Worm (Caenorhabditis elegans) whole organism, L1 larva: ENCODE data around the gene C35B1.9.

Experiments
- aha-1 ChIP-seq: fragments of 150-350 bp; optimal IDR thresholded peaks from 2 replicates; lab custom pipeline; 2014; ENCODE audit warnings: missing biosample characterization, missing genetic modification characterization
- alr-1 ChIP-seq: fragments of 200-800 bp; sonication (Bioruptor generic); optimal IDR thresholded peaks from 2 replicates; lab custom pipeline; 2018; ENCODE audit warnings: borderline replicate concordance, mild to moderate bottlenecking, missing genetic modification characterization, missing compliant biosample characterization
- aly-2 ChIP-seq: fragments of 150-350 bp; optimal IDR thresholded peaks from 2 replicates; lab custom pipeline; 2014; ENCODE audit warnings: missing biosample characterization, missing genetic modification characterization
- ceh-63 ChIP-seq: fragments of 200-800 bp; sonication (Bioruptor generic); optimal IDR thresholded peaks from 2 replicates; lab custom pipeline; 2018; ENCODE audit warnings: mild to moderate bottlenecking, missing genetic modification characterization, missing compliant biosample characterization
- ceh-8 ChIP-seq: fragments of 200-800 bp; sonication (Bioruptor generic); optimal IDR thresholded peaks from 2 replicates; lab custom pipeline; 2018; ENCODE audit warnings: mild to moderate bottlenecking, missing genetic modification characterization, moderate library complexity, missing compliant biosample characterization
- ceh-82 ChIP-seq, 3 experiments: fragments of 150-350 bp in 1 of 3; sonication (generic microtip) in 2 of 3; optimal IDR thresholded peaks; 2 replicates each; lab custom pipeline; 2014 to 2017; ENCODE audit warnings: missing biosample characterization in 3 of 3, missing genetic modification characterization in 3 of 3
- dpl-1 ChIP-seq, 3 experiments: fragments of 150-350 bp in 2 of 3; sonication (generic microtip) in 1 of 3; optimal IDR thresholded peaks; 2 replicates each; lab custom pipeline; 2014 to 2017; ENCODE audit warnings: missing biosample characterization in 3 of 3, missing genetic modification characterization in 3 of 3, missing genetic modification reagents in 3 of 3
- dsc-1 ChIP-seq: sonication (generic microtip); optimal IDR thresholded peaks from 2 replicates; lab custom pipeline; 2016; ENCODE audit warnings: mild to moderate bottlenecking, missing genetic modification characterization, missing compliant biosample characterization
- efl-1 ChIP-seq, 4 experiments: fragments of 150-350 bp; optimal IDR thresholded peaks in 3 of 4; peaks in 1 of 4; 1 replicate in 1 of 4; 2 replicates in 3 of 4; lab custom pipeline; 2014; ENCODE audit warnings: missing biosample characterization in 2 of 4, missing genetic modification characterization in 2 of 4, missing genetic modification reagents in 2 of 4
- egl-27 ChIP-seq, 2 experiments: fragments of 150-350 bp in 1 of 2; sonication (generic microtip); optimal IDR thresholded peaks; 3 replicates each; lab custom pipeline; 2017 to 2018; ENCODE audit warnings: missing biosample characterization in 2 of 2, missing genetic modification characterization in 2 of 2, missing genetic modification reagents in 2 of 2
- elt-2 ChIP-seq: sonication (generic microtip); optimal IDR thresholded peaks from 2 replicates; lab custom pipeline; 2016; ENCODE audit warnings: missing genetic modification characterization, mild to moderate bottlenecking, inconsistent platforms, missing compliant biosample characterization, missing genetic modification reagents
- elt-3 ChIP-seq, 6 experiments: fragments of 150-350 bp in 1 of 6; sonication (generic microtip); optimal IDR thresholded peaks; 2 replicates each; lab custom pipeline; 2017 to 2018; ENCODE audit warnings: missing biosample characterization in 6 of 6, missing genetic modification characterization in 6 of 6, inconsistent platforms in 1 of 6
- ets-5 ChIP-seq: fragments of 200-800 bp; sonication (Bioruptor generic); IDR thresholded peaks from 2 replicates; pipeline ENCODE4 v1.3.6; 2022; ENCODE audit warnings: missing genetic modification characterization, missing compliant biosample characterization
- fkh-10 ChIP-seq: sonication (generic microtip); optimal IDR thresholded peaks from 2 replicates; lab custom pipeline; 2017; ENCODE audit warnings: missing biosample characterization, missing genetic modification reagents, missing genetic modification characterization
- fkh-4 ChIP-seq: sonication (generic microtip); optimal IDR thresholded peaks from 2 replicates; lab custom pipeline; 2016; ENCODE audit warnings: missing compliant biosample characterization, missing genetic modification characterization, borderline replicate concordance
- fkh-8 ChIP-seq: sonication (generic microtip); optimal IDR thresholded peaks from 2 replicates; lab custom pipeline; 2016; ENCODE audit warnings: mild to moderate bottlenecking, missing genetic modification characterization, missing compliant biosample characterization
- fos-1 ChIP-seq: fragments of 150-350 bp; optimal IDR thresholded peaks from 2 replicates; lab custom pipeline; 2014; ENCODE audit warnings: missing biosample characterization, missing genetic modification characterization
- hlh-4 ChIP-seq: sonication (generic microtip); optimal IDR thresholded peaks from 2 replicates; lab custom pipeline; 2016; ENCODE audit warnings: mild to moderate bottlenecking, missing genetic modification characterization, missing compliant biosample characterization
- hpl-2 ChIP-seq: fragments of 150-350 bp; optimal IDR thresholded peaks from 2 replicates; lab custom pipeline; 2014; ENCODE audit warnings: missing biosample characterization, missing genetic modification reagents, missing genetic modification characterization
- isw-1 ChIP-seq: fragments of 200-800 bp; sonication (Bioruptor generic); IDR thresholded peaks from 2 replicates; pipeline ENCODE4 v1.3.6; 2022; ENCODE audit warnings: missing genetic modification characterization, missing compliant biosample characterization
- lin-13 ChIP-seq: fragments of 150-350 bp; optimal IDR thresholded peaks from 2 replicates; lab custom pipeline; 2014; ENCODE audit warnings: missing biosample characterization, missing genetic modification reagents, missing genetic modification characterization
- lin-15B ChIP-seq: fragments of 150-350 bp; sonication (generic microtip); optimal IDR thresholded peaks from 3 replicates; lab custom pipeline; 2014; ENCODE audit warnings: missing biosample characterization, missing genetic modification characterization
- lin-35 ChIP-seq, 2 experiments: fragments of 150-350 bp; optimal IDR thresholded peaks; 2 replicates each; lab custom pipeline; 2014; ENCODE audit warnings: missing biosample characterization in 2 of 2, missing genetic modification characterization in 2 of 2, missing genetic modification reagents in 2 of 2
- lin-39 ChIP-seq: fragments of 150-350 bp; optimal IDR thresholded peaks from 2 replicates; lab custom pipeline; 2014; ENCODE audit warnings: missing biosample characterization, missing genetic modification reagents, missing genetic modification characterization
- lsy-2 ChIP-seq, 2 experiments: fragments of 150-350 bp; optimal IDR thresholded peaks; 2 replicates each; lab custom pipeline; 2014; ENCODE audit warnings: missing biosample characterization in 2 of 2, missing genetic modification characterization in 2 of 2
- mef-2 ChIP-seq: fragments of 150-350 bp; optimal IDR thresholded peaks from 2 replicates; lab custom pipeline; 2014; ENCODE audit warnings: missing biosample characterization, missing genetic modification characterization
- mep-1 ChIP-seq: fragments of 150-350 bp; optimal IDR thresholded peaks from 2 replicates; lab custom pipeline; 2014; ENCODE audit warnings: missing biosample characterization, missing genetic modification characterization
- nhr-11 ChIP-seq: fragments of 150-350 bp; optimal IDR thresholded peaks from 2 replicates; lab custom pipeline; 2014; ENCODE audit warnings: missing biosample characterization, missing genetic modification characterization
- nhr-19 ChIP-seq: fragments of 200-800 bp; sonication (Bioruptor generic); conservative IDR thresholded peaks from 2 replicates; pipeline ENCODE4 v1.3.6; 2022; ENCODE audit warnings: missing genetic modification characterization, missing compliant biosample characterization
- nhr-28 ChIP-seq: fragments of 150-350 bp; optimal IDR thresholded peaks from 2 replicates; lab custom pipeline; 2014; ENCODE audit warnings: missing biosample characterization, missing genetic modification characterization
- nhr-47 ChIP-seq: sonication (generic microtip); optimal IDR thresholded peaks from 2 replicates; lab custom pipeline; 2016; ENCODE audit warnings: mild to moderate bottlenecking, missing genetic modification characterization, moderate library complexity, missing compliant biosample characterization
- nhr-71 ChIP-seq: sonication (generic microtip); optimal IDR thresholded peaks from 2 replicates; lab custom pipeline; 2016; ENCODE audit warnings: mild to moderate bottlenecking, missing genetic modification characterization, moderate library complexity, missing compliant biosample characterization
- pag-3 ChIP-seq: sonication (generic microtip); optimal IDR thresholded peaks from 2 replicates; lab custom pipeline; 2017; ENCODE audit warnings: missing genetic modification characterization, mild to moderate bottlenecking, missing compliant biosample characterization, antibody characterized with exemption, borderline replicate concordance; ENCODE audit not compliant: insufficient read depth
- pqm-1 ChIP-seq: sonication (generic microtip); optimal IDR thresholded peaks from 3 replicates; lab custom pipeline; 2017; ENCODE audit warnings: missing biosample characterization, missing genetic modification characterization
- snu-23 ChIP-seq: sonication (generic microtip); optimal IDR thresholded peaks from 2 replicates; lab custom pipeline; 2016; ENCODE audit warnings: missing genetic modification characterization, missing compliant biosample characterization
- sox-4 ChIP-seq: sonication (generic microtip); optimal IDR thresholded peaks from 2 replicates; lab custom pipeline; 2016; ENCODE audit warnings: missing genetic modification characterization, missing compliant biosample characterization
- swsn-7 ChIP-seq: sonication (generic microtip); optimal IDR thresholded peaks from 2 replicates; lab custom pipeline; 2016; ENCODE audit warnings: missing genetic modification characterization, missing compliant biosample characterization
- tlp-1 ChIP-seq: fragments of 150-350 bp; optimal IDR thresholded peaks from 2 replicates; lab custom pipeline; 2014; ENCODE audit warnings: missing biosample characterization, missing genetic modification characterization
- unc-30 ChIP-seq: sonication (generic microtip); optimal IDR thresholded peaks from 2 replicates; lab custom pipeline; 2017; ENCODE audit warnings: missing biosample characterization, missing genetic modification characterization
- unc-62 ChIP-seq: fragments of 150-350 bp; optimal IDR thresholded peaks from 2 replicates; lab custom pipeline; 2014; ENCODE audit warnings: missing biosample characterization, missing genetic modification reagents, missing genetic modification characterization
- xbp-1 ChIP-seq: sonication (generic microtip); optimal IDR thresholded peaks from 2 replicates; lab custom pipeline; 2016; ENCODE audit warnings: missing genetic modification characterization, missing compliant biosample characterization
- zag-1 ChIP-seq: fragments of 150-350 bp; optimal IDR thresholded peaks from 2 replicates; lab custom pipeline; 2014; ENCODE audit warnings: missing biosample characterization, missing genetic modification characterization
- ztf-11 ChIP-seq, 2 experiments: sonication (generic microtip); optimal IDR thresholded peaks; 2 replicates each; lab custom pipeline; 2016 to 2017; ENCODE audit warnings: missing genetic modification characterization in 2 of 2, missing biosample characterization in 1 of 2, missing compliant biosample characterization in 1 of 2
- ztf-4 ChIP-seq: fragments of 150-350 bp; optimal IDR thresholded peaks from 2 replicates; lab custom pipeline; 2014; ENCODE audit warnings: missing biosample characterization, missing genetic modification characterization

The C35B1.9 gene

ce11 chrIV:4042274-4042673 is 38.5 kb downstream of the C35B1.9 start, which contains the start of gene cdc-73 (continued):
- TF ChIP-seq ets-5 (GFP tag; lab: Robert Waterston, UW) (no peak), fkh-8 (tag; lab: Kevin White, UChicago) (peak; percentile 15), nhr-47 (peak; percentile 73), fkh-4 (tag; lab: Kevin White, UChicago) (peak; percentile 53), nhr-28 (tag; lab: Kevin White, UChicago) (no peak), mep-1 (tag; lab: Kevin White, UChicago) (peak; percentile 64), sox-4 (peak; percentile 50), pag-3 (tag; lab: Kevin White, UChicago) (no peak), unc-62 (GFP tag; lab: Kevin White, UChicago) (no peak), nhr-19 (GFP tag; lab: Robert Waterston, UW) (peak; percentile 46), ztf-4 (tag; lab: Kevin White, UChicago) (no peak), ceh-82 (tag; optimal IDR thresholded peaks at IDR 0.05; lab: Kevin White, UChicago) (peak; percentile 22 to 58 (median 25)), ceh-63 (GFP tag; lab: Kevin White, UChicago) (no peak), fos-1 (peak; percentile 12), zag-1 (tag; lab: Kevin White, UChicago) (no peak), hlh-4 (tag; lab: Kevin White, UChicago) (no peak), aly-2 (no peak), xbp-1 (tag; lab: Kevin White, UChicago) (peak; percentile 54), ceh-8 (GFP tag; lab: Kevin White, UChicago) (no peak), snu-23 (peak; percentile 63), efl-1 (optimal IDR thresholded peaks at IDR 0.05; lab: Kevin White, UChicago) (peak; percentile 93 to 94), efl-1 (GFP tag; optimal IDR thresholded peaks at IDR 0.05 in 1 of 2; lab: Kevin White, UChicago) (peak; percentile 92 to 99), elt-3 (tag; optimal IDR thresholded peaks at IDR 0.05; lab: Kevin White, UChicago) (peak in 1 of 6 experiments; percentile 39), lin-15B (tag; lab: Kevin White, UChicago) (peak; percentile 25), elt-2 (tag; lab: Kevin White, UChicago) (no peak), fkh-10 (GFP tag; lab: Kevin White, UChicago) (no peak), nhr-11 (tag; lab: Kevin White, UChicago) (no peak), alr-1 (tag; lab: Kevin White, UChicago) (no peak), lin-13 (GFP tag; lab: Kevin White, UChicago) (peak; percentile 1), lin-35 (GFP tag; optimal IDR thresholded peaks at IDR 0.05; lab: Kevin White, UChicago) (peak; percentile 94), hpl-2 (no peak), dsc-1 (tag; lab: Kevin White, UChicago) (peak; percentile 63)
- TF ChIP-seq, all 84 proteins: peak for 36

ce11 chrIV:4041006-4041405 is 39.7 kb downstream of the C35B1.9 start:
- no peak for TF ChIP-seq efl-1 (optimal IDR thresholded peaks at IDR 0.05; lab: Kevin White, UChicago)
- TF ChIP-seq efl-1 (GFP tag; optimal IDR thresholded peaks at IDR 0.05 in 1 of 2; lab: Kevin White, UChicago), result peak in 1 of 2 experiments; percentile 72
- TF ChIP-seq lin-39, result no peak

ce11 chrIV:4039984-4040383 is 40.8 kb downstream of the C35B1.9 start, which contains the start of gene F35F11.2:
Gene F35F11.2 (plus strand): TSS chrIV:4040284.
- TF ChIP-seq ztf-4 (tag; lab: Kevin White, UChicago), result no peak
- no peak for TF ChIP-seq efl-1 (optimal IDR thresholded peaks at IDR 0.05; lab: Kevin White, UChicago)
- no peak for TF ChIP-seq efl-1 (GFP tag; optimal IDR thresholded peaks at IDR 0.05 in 1 of 2; lab: Kevin White, UChicago)
- TF ChIP-seq, all 84 proteins: peak for 0

- TF ChIP-seq ceh-82 (tag; optimal IDR thresholded peaks at IDR 0.05; lab: Kevin White, UChicago), result peak; percentile 5 to 80 (median 23)
- TF ChIP-seq ztf-11 (tag; optimal IDR thresholded peaks at IDR 0.05; lab: Kevin White, UChicago), result peak in 1 of 2 experiments; percentile 9
- TF ChIP-seq swsn-7 (tag; lab: Kevin White, UChicago), result peak; percentile 49
- peak; percentile 88 for TF ChIP-seq fkh-8 (tag; lab: Kevin White, UChicago)
- TF ChIP-seq dsc-1 (tag; lab: Kevin White, UChicago), result peak; percentile 41
- no peak for TF ChIP-seq tlp-1 (tag; lab: Kevin White, UChicago)
- peak; percentile 55 for TF ChIP-seq fos-1
- no peak for TF ChIP-seq aha-1
- peak in 1 of 3 experiments; percentile 30 for TF ChIP-seq dpl-1 (GFP tag; optimal IDR thresholded peaks at IDR 0.05; lab: Kevin White, UChicago)
- TF ChIP-seq pqm-1 (tag; lab: Kevin White, UChicago), result no peak
- TF ChIP-seq egl-27 (tag; optimal IDR thresholded peaks at IDR 0.05; lab: Kevin White, UChicago), result peak in 1 of 2 experiments; percentile 7
- TF ChIP-seq fkh-10 (GFP tag; lab: Kevin White, UChicago), result peak; percentile 59
- TF ChIP-seq isw-1 (GFP tag; lab: Robert Waterston, UW), result peak; percentile 43; the same call in 1 of the 2 replicates
- peak; percentile 43 for TF ChIP-seq xbp-1 (tag; lab: Kevin White, UChicago)
- TF ChIP-seq mef-2 (tag; lab: Kevin White, UChicago), result peak; percentile 15
- TF ChIP-seq unc-30 (tag; lab: Kevin White, UChicago), result no peak
- TF ChIP-seq nhr-71 (tag; lab: Kevin White, UChicago), result peak; percentile 71
- TF ChIP-seq lsy-2 (tag; optimal IDR thresholded peaks at IDR 0.05; lab: Kevin White, UChicago), result peak; percentile 40 to 54
- TF ChIP-seq efl-1 (optimal IDR thresholded peaks at IDR 0.05; lab: Kevin White, UChicago), result peak; percentile 49 to 51
- TF ChIP-seq efl-1 (GFP tag; optimal IDR thresholded peaks at IDR 0.05 in 1 of 2; lab: Kevin White, UChicago), result peak; percentile 11 to 88
Observed at ce11 chrIV:4034883-4035282, 45.9 kb downstream of the C35B1.9 start, which contains the start of gene hlh-30. Gene hlh-30 (minus strand): TSS chrIV:4034951.
